Worm (Caenorhabditis elegans) whole organism, late embryonic: Measurements from ENCODE around the gene C05B5.8.

Source experiments
- K09A11.1 ChIP-seq: sonication (generic microtip); optimal IDR thresholded peaks from 2 replicates; lab custom pipeline; 2017; ENCODE audit warnings: antibody characterized with exemption, mild to moderate bottlenecking, missing genetic modification characterization, missing compliant biosample characterization; ENCODE audit not compliant: insufficient read depth
- ceh-30 ChIP-seq: fragments of 150-350 bp; optimal IDR thresholded peaks from 2 replicates; lab custom pipeline; 2014; ENCODE audit warnings: missing biosample characterization, missing genetic modification characterization
- che-1 ChIP-seq: sonication (generic microtip); optimal IDR thresholded peaks from 2 replicates; lab custom pipeline; 2016; ENCODE audit warnings: mild to moderate bottlenecking, missing genetic modification characterization, missing compliant biosample characterization
- dmd-4 ChIP-seq: sonication (generic microtip); optimal IDR thresholded peaks from 2 replicates; lab custom pipeline; 2016; ENCODE audit warnings: borderline replicate concordance, missing genetic modification characterization, missing compliant biosample characterization
- hlh-30 ChIP-seq: sonication (generic microtip); optimal IDR thresholded peaks from 2 replicates; lab custom pipeline; 2017; ENCODE audit warnings: antibody characterized with exemption, missing genetic modification characterization, missing compliant biosample characterization; ENCODE audit not compliant: insufficient read depth
- hlh-6 ChIP-seq: sonication (generic microtip); optimal IDR thresholded peaks from 2 replicates; lab custom pipeline; 2016; ENCODE audit warnings: missing genotype, missing genetic modification characterization, missing compliant biosample characterization
- nhr-11 ChIP-seq: fragments of 150-350 bp; optimal IDR thresholded peaks from 2 replicates; lab custom pipeline; 2014; ENCODE audit warnings: missing biosample characterization, missing genetic modification characterization
- pha-4 ChIP-seq: fragments of 150-350 bp; optimal IDR thresholded peaks from 2 replicates; lab custom pipeline; 2018; ENCODE audit warnings: missing biosample characterization, missing genetic modification reagents, missing genetic modification characterization
- rnt-1 ChIP-seq: sonication (generic microtip); optimal IDR thresholded peaks from 2 replicates; lab custom pipeline; 2016; ENCODE audit warnings: missing genetic modification characterization, missing compliant biosample characterization
- unc-86 ChIP-seq: sonication (generic microtip); optimal IDR thresholded peaks from 2 replicates; lab custom pipeline; 2016; ENCODE audit warnings: missing genetic modification characterization, missing compliant biosample characterization

- TF ChIP-seq hlh-6 (tag; lab: Kevin White, UChicago) (no peak), hlh-30 (no peak), che-1 (no peak), pha-4 (no peak), unc-86 (tag; lab: Kevin White, UChicago) (no peak), rnt-1 (no peak), ceh-30 (tag; lab: Kevin White, UChicago) (no peak), dmd-4 (tag; lab: Kevin White, UChicago) (no peak), K09A11.1 (tag; lab: Kevin White, UChicago) (no peak), nhr-11 (tag; lab: Kevin White, UChicago) (no peak)
Measured at ce11 chrIII:9963447-9963846, 43.1 kb downstream of the C05B5.8 start.
